Worm (Caenorhabditis elegans) whole organism, L1 larva: ENCODE data around the gene srj-37.
A peak's percentile ranks its signal among the peaks of the same experiment; 100 is the strongest.

ENCODE experiments used
- C04F5.9 ChIP-seq: sonication (generic microtip); optimal IDR thresholded peaks from 2 replicates; lab custom pipeline; 2016; ENCODE audit warnings: missing genetic modification characterization, missing compliant biosample characterization
- F16B12.6 ChIP-seq: fragments of 150-350 bp; optimal IDR thresholded peaks from 2 replicates; lab custom pipeline; 2014; ENCODE audit warnings: missing biosample characterization, missing genetic modification characterization
- ceh-8 ChIP-seq: fragments of 200-800 bp; sonication (Bioruptor generic); optimal IDR thresholded peaks from 2 replicates; lab custom pipeline; 2018; ENCODE audit warnings: mild to moderate bottlenecking, missing genetic modification characterization, moderate library complexity, missing compliant biosample characterization
- ceh-82 ChIP-seq, 3 experiments: fragments of 150-350 bp in 1 of 3; sonication (generic microtip) in 2 of 3; optimal IDR thresholded peaks; 2 replicates each; lab custom pipeline; 2014 to 2017; ENCODE audit warnings: missing biosample characterization in 3 of 3, missing genetic modification characterization in 3 of 3
- ceh-88 ChIP-seq: fragments of 200-800 bp; sonication (Bioruptor generic); IDR thresholded peaks from 2 replicates; pipeline ENCODE4 v1.3.6; 2022; ENCODE audit warnings: missing genetic modification characterization, missing compliant biosample characterization
- ceh-90 ChIP-seq: sonication (generic microtip); optimal IDR thresholded peaks from 2 replicates; lab custom pipeline; 2016; ENCODE audit warnings: missing genetic modification characterization, missing compliant biosample characterization
- efl-3 ChIP-seq: fragments of 200-800 bp; sonication (Bioruptor generic); optimal IDR thresholded peaks from 2 replicates; lab custom pipeline; 2018; ENCODE audit warnings: mild to moderate bottlenecking, missing genetic modification characterization, missing compliant biosample characterization
- egl-13 ChIP-seq: sonication (generic microtip); optimal IDR thresholded peaks from 2 replicates; lab custom pipeline; 2016; ENCODE audit warnings: missing genotype, missing genetic modification reagents, missing genetic modification characterization, missing compliant biosample characterization
- elt-2 ChIP-seq: sonication (generic microtip); optimal IDR thresholded peaks from 2 replicates; lab custom pipeline; 2016; ENCODE audit warnings: missing genetic modification characterization, mild to moderate bottlenecking, inconsistent platforms, missing compliant biosample characterization, missing genetic modification reagents
- elt-3 ChIP-seq, 6 experiments: fragments of 150-350 bp in 1 of 6; sonication (generic microtip); optimal IDR thresholded peaks; 2 replicates each; lab custom pipeline; 2017 to 2018; ENCODE audit warnings: missing biosample characterization in 6 of 6, missing genetic modification characterization in 6 of 6, inconsistent platforms in 1 of 6
- ets-5 ChIP-seq: fragments of 200-800 bp; sonication (Bioruptor generic); IDR thresholded peaks from 2 replicates; pipeline ENCODE4 v1.3.6; 2022; ENCODE audit warnings: missing genetic modification characterization, missing compliant biosample characterization
- fkh-10 ChIP-seq: sonication (generic microtip); optimal IDR thresholded peaks from 2 replicates; lab custom pipeline; 2017; ENCODE audit warnings: missing biosample characterization, missing genetic modification reagents, missing genetic modification characterization
- fos-1 ChIP-seq: fragments of 150-350 bp; optimal IDR thresholded peaks from 2 replicates; lab custom pipeline; 2014; ENCODE audit warnings: missing biosample characterization, missing genetic modification characterization
- grh-1 ChIP-seq: fragments of 200-800 bp; sonication (Bioruptor generic); IDR thresholded peaks from 2 replicates; pipeline ENCODE4 v1.3.6; 2022; ENCODE audit warnings: missing genetic modification reagents, missing genetic modification characterization, missing compliant biosample characterization
- hlh-4 ChIP-seq: sonication (generic microtip); optimal IDR thresholded peaks from 2 replicates; lab custom pipeline; 2016; ENCODE audit warnings: mild to moderate bottlenecking, missing genetic modification characterization, missing compliant biosample characterization
- isw-1 ChIP-seq: fragments of 200-800 bp; sonication (Bioruptor generic); IDR thresholded peaks from 2 replicates; pipeline ENCODE4 v1.3.6; 2022; ENCODE audit warnings: missing genetic modification characterization, missing compliant biosample characterization
- jun-1 ChIP-seq: fragments of 150-350 bp; optimal IDR thresholded peaks from 2 replicates; lab custom pipeline; 2014; ENCODE audit warnings: missing biosample characterization, missing genetic modification reagents, missing genetic modification characterization
- lin-13 ChIP-seq: fragments of 150-350 bp; optimal IDR thresholded peaks from 2 replicates; lab custom pipeline; 2014; ENCODE audit warnings: missing biosample characterization, missing genetic modification reagents, missing genetic modification characterization
- lin-14 ChIP-seq: fragments of 200-800 bp; sonication (Bioruptor generic); optimal IDR thresholded peaks from 2 replicates; lab custom pipeline; 2018; ENCODE audit warnings: mild to moderate bottlenecking, missing genetic modification characterization, moderate library complexity, missing compliant biosample characterization
- lin-15B ChIP-seq: fragments of 150-350 bp; sonication (generic microtip); optimal IDR thresholded peaks from 3 replicates; lab custom pipeline; 2014; ENCODE audit warnings: missing biosample characterization, missing genetic modification characterization
- lir-3 ChIP-seq: sonication (generic microtip); optimal IDR thresholded peaks from 2 replicates; lab custom pipeline; 2016; ENCODE audit warnings: mild to moderate bottlenecking, missing genetic modification characterization, moderate library complexity, missing compliant biosample characterization; ENCODE audit not compliant: poor library complexity
- lsy-2 ChIP-seq, 2 experiments: fragments of 150-350 bp; optimal IDR thresholded peaks; 2 replicates each; lab custom pipeline; 2014; ENCODE audit warnings: missing biosample characterization in 2 of 2, missing genetic modification characterization in 2 of 2
- mab-9 ChIP-seq: fragments of 200-800 bp; sonication (Bioruptor generic); IDR thresholded peaks from 2 replicates; pipeline ENCODE4 v1.3.6; 2022; ENCODE audit warnings: missing genetic modification reagents, missing genetic modification characterization, missing compliant biosample characterization
- mef-2 ChIP-seq: fragments of 150-350 bp; optimal IDR thresholded peaks from 2 replicates; lab custom pipeline; 2014; ENCODE audit warnings: missing biosample characterization, missing genetic modification characterization
- mep-1 ChIP-seq: fragments of 150-350 bp; optimal IDR thresholded peaks from 2 replicates; lab custom pipeline; 2014; ENCODE audit warnings: missing biosample characterization, missing genetic modification characterization
- nhr-11 ChIP-seq: fragments of 150-350 bp; optimal IDR thresholded peaks from 2 replicates; lab custom pipeline; 2014; ENCODE audit warnings: missing biosample characterization, missing genetic modification characterization
- nhr-12 ChIP-seq: sonication (generic microtip); optimal IDR thresholded peaks from 2 replicates; lab custom pipeline; 2017; ENCODE audit warnings: missing biosample characterization, missing genetic modification characterization
- nhr-20 ChIP-seq: sonication (generic microtip); optimal IDR thresholded peaks from 2 replicates; lab custom pipeline; 2016; ENCODE audit warnings: mild to moderate bottlenecking, missing genetic modification characterization, missing compliant biosample characterization
- nhr-28 ChIP-seq: fragments of 150-350 bp; optimal IDR thresholded peaks from 2 replicates; lab custom pipeline; 2014; ENCODE audit warnings: missing biosample characterization, missing genetic modification characterization
- nhr-47 ChIP-seq: sonication (generic microtip); optimal IDR thresholded peaks from 2 replicates; lab custom pipeline; 2016; ENCODE audit warnings: mild to moderate bottlenecking, missing genetic modification characterization, moderate library complexity, missing compliant biosample characterization
- nhr-71 ChIP-seq: sonication (generic microtip); optimal IDR thresholded peaks from 2 replicates; lab custom pipeline; 2016; ENCODE audit warnings: mild to moderate bottlenecking, missing genetic modification characterization, moderate library complexity, missing compliant biosample characterization
- nhr-77 ChIP-seq: fragments of 150-350 bp; optimal IDR thresholded peaks from 2 replicates; lab custom pipeline; 2014; ENCODE audit warnings: missing biosample characterization, missing genetic modification characterization
- nhr-90 ChIP-seq: sonication (generic microtip); optimal IDR thresholded peaks from 2 replicates; lab custom pipeline; 2016; ENCODE audit warnings: mild to moderate bottlenecking, missing genetic modification characterization, missing compliant biosample characterization; ENCODE audit not compliant: poor library complexity
- pag-3 ChIP-seq: sonication (generic microtip); optimal IDR thresholded peaks from 2 replicates; lab custom pipeline; 2017; ENCODE audit warnings: missing genetic modification characterization, mild to moderate bottlenecking, missing compliant biosample characterization, antibody characterized with exemption, borderline replicate concordance; ENCODE audit not compliant: insufficient read depth
- pax-3 ChIP-seq: fragments of 200-800 bp; sonication (Bioruptor generic); optimal IDR thresholded peaks from 2 replicates; lab custom pipeline; 2018; ENCODE audit warnings: mild to moderate bottlenecking, missing genetic modification characterization, moderate library complexity, missing compliant biosample characterization
- pqm-1 ChIP-seq: sonication (generic microtip); optimal IDR thresholded peaks from 3 replicates; lab custom pipeline; 2017; ENCODE audit warnings: missing biosample characterization, missing genetic modification characterization
- rnt-1 ChIP-seq: sonication (generic microtip); optimal IDR thresholded peaks from 2 replicates; lab custom pipeline; 2016; ENCODE audit warnings: mild to moderate bottlenecking, missing genetic modification characterization, moderate library complexity, missing compliant biosample characterization
- skn-1 ChIP-seq: fragments of 150-350 bp; optimal IDR thresholded peaks from 2 replicates; lab custom pipeline; 2014; ENCODE audit warnings: missing biosample characterization, missing genetic modification characterization
- snpc-4 ChIP-seq: fragments of 150-350 bp; optimal IDR thresholded peaks from 2 replicates; lab custom pipeline; 2014; ENCODE audit warnings: missing biosample characterization, missing genetic modification characterization
- snu-23 ChIP-seq: sonication (generic microtip); optimal IDR thresholded peaks from 2 replicates; lab custom pipeline; 2016; ENCODE audit warnings: missing genetic modification characterization, missing compliant biosample characterization
- sox-4 ChIP-seq: sonication (generic microtip); optimal IDR thresholded peaks from 2 replicates; lab custom pipeline; 2016; ENCODE audit warnings: missing genetic modification characterization, missing compliant biosample characterization
- sup-37 ChIP-seq: fragments of 200-800 bp; sonication (Bioruptor generic); optimal IDR thresholded peaks from 2 replicates; lab custom pipeline; 2018; ENCODE audit warnings: mild to moderate bottlenecking, missing genetic modification characterization, missing compliant biosample characterization
- swsn-7 ChIP-seq: sonication (generic microtip); optimal IDR thresholded peaks from 2 replicates; lab custom pipeline; 2016; ENCODE audit warnings: missing genetic modification characterization, missing compliant biosample characterization
- tbx-2 ChIP-seq: sonication (generic microtip); optimal IDR thresholded peaks from 2 replicates; lab custom pipeline; 2016; ENCODE audit warnings: missing genetic modification characterization, missing compliant biosample characterization
- unc-130 ChIP-seq: fragments of 150-350 bp; optimal IDR thresholded peaks from 2 replicates; lab custom pipeline; 2017; ENCODE audit warnings: missing biosample characterization, missing genetic modification characterization, inconsistent platforms
- unc-30 ChIP-seq: sonication (generic microtip); optimal IDR thresholded peaks from 2 replicates; lab custom pipeline; 2017; ENCODE audit warnings: missing biosample characterization, missing genetic modification characterization
- unc-86 ChIP-seq: sonication (generic microtip); optimal IDR thresholded peaks from 2 replicates; lab custom pipeline; 2016; ENCODE audit warnings: missing genetic modification characterization, missing compliant biosample characterization
- vab-15 ChIP-seq: sonication (generic microtip); optimal IDR thresholded peaks from 2 replicates; lab custom pipeline; 2017; ENCODE audit warnings: missing genotype, mild to moderate bottlenecking, missing genetic modification characterization, missing compliant biosample characterization
- xbp-1 ChIP-seq: sonication (generic microtip); optimal IDR thresholded peaks from 2 replicates; lab custom pipeline; 2016; ENCODE audit warnings: missing genetic modification characterization, missing compliant biosample characterization
- zip-4 ChIP-seq: fragments of 200-800 bp; sonication (Bioruptor generic); optimal IDR thresholded peaks from 2 replicates; lab custom pipeline; 2018; ENCODE audit warnings: mild to moderate bottlenecking, missing genetic modification characterization, moderate library complexity, missing compliant biosample characterization
- ztf-11 ChIP-seq, 2 experiments: sonication (generic microtip); optimal IDR thresholded peaks; 2 replicates each; lab custom pipeline; 2016 to 2017; ENCODE audit warnings: missing genetic modification characterization in 2 of 2, missing biosample characterization in 1 of 2, missing compliant biosample characterization in 1 of 2

Gene srj-37

DNA sequence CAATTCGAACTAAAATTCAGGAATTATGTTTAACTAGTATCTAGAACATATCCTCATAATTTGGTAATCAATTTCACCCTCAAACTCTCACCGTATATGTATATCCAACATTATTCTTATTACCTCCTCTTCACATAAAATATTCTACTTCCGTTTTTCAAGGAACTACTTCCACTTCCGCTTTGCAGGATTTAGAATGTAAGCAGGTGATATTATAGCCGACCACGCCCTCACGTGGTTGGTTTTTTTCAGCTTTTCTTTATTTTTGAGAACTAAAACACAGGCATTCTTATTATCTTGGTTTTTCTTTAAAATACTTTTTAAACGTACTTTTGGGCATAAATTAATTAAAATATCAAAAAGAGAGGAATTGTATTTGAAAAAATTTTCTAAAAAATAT is 20.5 kb upstream of the srj-37 start (continued):
- TF ChIP-seq ztf-11 (tag; optimal IDR thresholded peaks at IDR 0.05; lab: Kevin White, UChicago) (no peak), mep-1 (tag; lab: Kevin White, UChicago) (no peak), fkh-10 (GFP tag; lab: Kevin White, UChicago) (no peak), jun-1 (tag; lab: Kevin White, UChicago) (no peak), xbp-1 (no peak), lsy-2 (tag; optimal IDR thresholded peaks at IDR 0.05; lab: Kevin White, UChicago) (peak in 1 of 2 experiments; percentile 38), lin-14 (GFP tag; lab: Kevin White, UChicago) (peak; percentile 75), rnt-1 (tag; lab: Kevin White, UChicago) (no peak), unc-130 (tag; lab: Kevin White, UChicago) (no peak), lin-15B (no peak), sup-37 (GFP tag; lab: Kevin White, UChicago) (no peak), mef-2 (no peak), nhr-90 (tag; lab: Kevin White, UChicago) (no peak), snpc-4 (tag; lab: Kevin White, UChicago) (no peak), ceh-88 (no peak), elt-3 (tag; optimal IDR thresholded peaks at IDR 0.05; lab: Kevin White, UChicago) (no peak), ets-5 (GFP tag; lab: Robert Waterston, UW) (no peak), ceh-82 (tag; optimal IDR thresholded peaks at IDR 0.05; lab: Kevin White, UChicago) (no peak), vab-15 (no peak), swsn-7 (tag; lab: Kevin White, UChicago) (peak; percentile 28), egl-13 (tag; lab: Kevin White, UChicago) (no peak), F16B12.6 (tag; lab: Kevin White, UChicago) (no peak), grh-1 (GFP tag; lab: Robert Waterston, UW) (no peak), nhr-28 (tag; lab: Kevin White, UChicago) (no peak), nhr-12 (no peak), pqm-1 (tag; lab: Kevin White, UChicago) (no peak), nhr-71 (tag; lab: Kevin White, UChicago) (peak; percentile 82), ceh-8 (GFP tag; lab: Kevin White, UChicago) (no peak), unc-86 (tag; lab: Kevin White, UChicago) (peak; percentile 34), lir-3 (tag; lab: Kevin White, UChicago) (no peak), efl-3 (GFP tag; lab: Kevin White, UChicago) (no peak), pag-3 (tag; lab: Kevin White, UChicago) (no peak), pax-3 (tag; lab: Kevin White, UChicago) (no peak), fos-1 (tag; lab: Kevin White, UChicago) (no peak), zip-4 (GFP tag; lab: Kevin White, UChicago) (no peak), C04F5.9 (no peak), snu-23 (GFP tag; lab: Kevin White, UChicago) (no peak), nhr-47 (tag; lab: Kevin White, UChicago) (peak; percentile 77), sox-4 (tag; lab: Kevin White, UChicago) (peak; percentile 43)

DNA sequence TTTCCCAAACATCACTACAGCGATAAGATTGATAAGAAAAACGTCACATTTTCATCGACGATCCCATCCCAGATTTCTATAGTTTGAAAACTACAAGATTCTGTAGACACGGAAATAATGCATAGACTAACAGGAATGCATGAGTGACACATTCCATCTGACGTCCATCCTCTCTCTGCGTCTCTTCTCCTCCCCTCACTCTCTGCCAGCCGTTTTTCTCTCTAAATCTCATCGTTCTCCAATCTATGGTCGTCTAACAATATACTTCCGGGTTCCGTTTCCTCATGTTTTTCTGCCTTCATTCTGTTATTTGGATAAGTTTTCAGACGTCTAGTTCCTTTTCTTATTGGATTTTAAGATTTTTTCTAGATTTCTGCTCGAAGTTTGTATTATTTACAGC is 19.4 kb upstream of the srj-37 start, which contains the start of gene F48G7.4:
Gene F48G7.4, plus strand, starts transcription at position 400 of the 400 bp plus-strand sequence.
- TF ChIP-seq ets-5 (GFP tag; lab: Robert Waterston, UW) (no peak), ceh-8 (GFP tag; lab: Kevin White, UChicago) (no peak), nhr-77 (tag; lab: Kevin White, UChicago) (peak; percentile 23), nhr-11 (tag; lab: Kevin White, UChicago) (peak; percentile 73), unc-30 (tag; lab: Kevin White, UChicago) (no peak), fos-1 (tag; lab: Kevin White, UChicago) (peak; percentile 60), isw-1 (GFP tag; lab: Robert Waterston, UW) (peak; percentile 33), lin-15B (no peak), ceh-82 (tag; optimal IDR thresholded peaks at IDR 0.05; lab: Kevin White, UChicago) (peak; percentile 69 to 90 (median 76)), ceh-90 (tag; lab: Kevin White, UChicago) (no peak), unc-130 (tag; lab: Kevin White, UChicago) (no peak), lir-3 (tag; lab: Kevin White, UChicago) (peak; percentile 62), lin-13 (GFP tag; lab: Kevin White, UChicago) (peak; percentile 15), egl-13 (tag; lab: Kevin White, UChicago) (peak; percentile 55), C04F5.9 (no peak), mab-9 (GFP tag; lab: Robert Waterston, UW) (no peak), ztf-11 (tag; optimal IDR thresholded peaks at IDR 0.05; lab: Kevin White, UChicago) (no peak), nhr-20 (tag; lab: Kevin White, UChicago) (peak; percentile 91), tbx-2 (tag; lab: Kevin White, UChicago) (peak; percentile 86), elt-2 (tag; lab: Kevin White, UChicago) (no peak), skn-1 (peak; percentile 67), mef-2 (peak; percentile 24), hlh-4 (tag; lab: Kevin White, UChicago) (no peak)
